Worm (Caenorhabditis elegans) whole organism, mixed stage, embryonic: ENCODE results near the gene nhr-211.

Experiments
- M03D4.4 ChIP-seq: sonication (generic microtip); optimal IDR thresholded peaks from 2 replicates; lab custom pipeline; 2017; ENCODE audit warnings: mild to moderate bottlenecking, missing genetic modification characterization, missing compliant biosample characterization
- bed-3 ChIP-seq: fragments of 200-800 bp; sonication (Bioruptor generic); optimal IDR thresholded peaks from 3 replicates; lab custom pipeline; 2018; ENCODE audit warnings: mild to moderate bottlenecking, missing genetic modification characterization, moderate library complexity, missing compliant biosample characterization
- blmp-1 ChIP-seq: fragments of 150-350 bp; optimal IDR thresholded peaks from 2 replicates; lab custom pipeline; 2014; ENCODE audit warnings: missing biosample characterization, missing genetic modification characterization
- ceh-39 ChIP-seq: fragments of 150-350 bp; optimal IDR thresholded peaks from 2 replicates; lab custom pipeline; 2014; ENCODE audit warnings: missing biosample characterization, missing genetic modification characterization
- ceh-43 ChIP-seq: fragments of 200-800 bp; sonication (Bioruptor generic); optimal IDR thresholded peaks from 2 replicates; lab custom pipeline; 2018; ENCODE audit warnings: mild to moderate bottlenecking, missing genetic modification characterization, moderate library complexity, missing compliant biosample characterization
- ceh-83 ChIP-seq: fragments of 200-800 bp; sonication (Bioruptor generic); optimal IDR thresholded peaks from 2 replicates; lab custom pipeline; 2018; ENCODE audit warnings: mild to moderate bottlenecking, missing genetic modification characterization, missing compliant biosample characterization
- ces-1 ChIP-seq: fragments of 150-350 bp; optimal IDR thresholded peaks from 2 replicates; lab custom pipeline; 2014; ENCODE audit warnings: missing biosample characterization, missing genetic modification reagents, missing genetic modification characterization
- cnd-1 ChIP-seq: fragments of 200-800 bp; sonication (Bioruptor generic); optimal IDR thresholded peaks from 2 replicates; lab custom pipeline; 2018; ENCODE audit warnings: mild to moderate bottlenecking, missing genetic modification characterization, missing compliant biosample characterization
- drap-1 ChIP-seq: fragments of 200-800 bp; sonication (Bioruptor generic); optimal IDR thresholded peaks from 3 replicates; lab custom pipeline; 2018; ENCODE audit warnings: mild to moderate bottlenecking, missing genetic modification characterization, missing compliant biosample characterization
- elt-1 ChIP-seq: sonication (generic microtip); optimal IDR thresholded peaks from 2 replicates; lab custom pipeline; 2017; ENCODE audit warnings: missing genetic modification characterization, mild to moderate bottlenecking, missing compliant biosample characterization, antibody characterized with exemption, moderate library complexity, borderline replicate concordance; ENCODE audit not compliant: insufficient read depth
- elt-3 ChIP-seq: fragments of 150-350 bp; optimal IDR thresholded peaks from 2 replicates; lab custom pipeline; 2014; ENCODE audit warnings: missing biosample characterization, missing genetic modification characterization
- flh-1 ChIP-seq: fragments of 200-800 bp; sonication (Bioruptor generic); optimal IDR thresholded peaks from 2 replicates; lab custom pipeline; 2018; ENCODE audit warnings: mild to moderate bottlenecking, missing genetic modification characterization, moderate library complexity, missing compliant biosample characterization
- ham-2 ChIP-seq: fragments of 200-800 bp; sonication (Bioruptor generic); optimal IDR thresholded peaks from 2 replicates; lab custom pipeline; 2018; ENCODE audit warnings: mild to moderate bottlenecking, missing genetic modification characterization, missing compliant biosample characterization
- hlh-1 ChIP-seq: fragments of 150-350 bp; optimal IDR thresholded peaks from 2 replicates; lab custom pipeline; 2014; ENCODE audit warnings: missing biosample characterization, missing genetic modification reagents, missing genetic modification characterization
- lin-13 ChIP-seq: fragments of 150-350 bp; optimal IDR thresholded peaks from 2 replicates; lab custom pipeline; 2014; ENCODE audit warnings: missing biosample characterization, missing genetic modification characterization
- lin-32 ChIP-seq: fragments of 200-800 bp; sonication (Bioruptor generic); optimal IDR thresholded peaks from 2 replicates; lab custom pipeline; 2018; ENCODE audit warnings: mild to moderate bottlenecking, missing genetic modification characterization, missing compliant biosample characterization
- lsy-2 ChIP-seq: fragments of 150-350 bp; optimal IDR thresholded peaks from 2 replicates; lab custom pipeline; 2014; ENCODE audit warnings: missing biosample characterization, missing genetic modification characterization
- mab-5 ChIP-seq: fragments of 150-350 bp; optimal IDR thresholded peaks from 2 replicates; lab custom pipeline; 2014; ENCODE audit warnings: missing biosample characterization, missing genetic modification characterization
- mep-1 ChIP-seq: fragments of 150-350 bp; optimal IDR thresholded peaks from 2 replicates; lab custom pipeline; 2017; ENCODE audit warnings: missing biosample characterization, missing genetic modification reagents, missing genetic modification characterization, inconsistent platforms
- mls-2 ChIP-seq: sonication (generic microtip); optimal IDR thresholded peaks from 2 replicates; lab custom pipeline; 2016; ENCODE audit warnings: mild to moderate bottlenecking, missing genetic modification characterization, moderate library complexity, missing compliant biosample characterization
- nhr-12 ChIP-seq: fragments of 150-350 bp; optimal IDR thresholded peaks from 2 replicates; lab custom pipeline; 2014; ENCODE audit warnings: missing biosample characterization, missing genetic modification characterization
- nhr-2 ChIP-seq: fragments of 150-350 bp; optimal IDR thresholded peaks from 2 replicates; lab custom pipeline; 2014; ENCODE audit warnings: missing biosample characterization, missing genetic modification characterization
- nhr-237 ChIP-seq: fragments of 150-350 bp; optimal IDR thresholded peaks from 2 replicates; lab custom pipeline; 2014; ENCODE audit warnings: missing biosample characterization, missing genetic modification characterization
- nhr-28 ChIP-seq: fragments of 150-350 bp; optimal IDR thresholded peaks from 2 replicates; lab custom pipeline; 2014; ENCODE audit warnings: missing biosample characterization, missing genetic modification characterization
- nhr-76 ChIP-seq: sonication (generic microtip); optimal IDR thresholded peaks from 2 replicates; lab custom pipeline; 2017; ENCODE audit warnings: missing biosample characterization, missing genetic modification characterization
- sem-2 ChIP-seq: fragments of 200-800 bp; sonication (Bioruptor generic); optimal IDR thresholded peaks from 2 replicates; lab custom pipeline; 2018; ENCODE audit warnings: mild to moderate bottlenecking, missing genetic modification characterization, missing compliant biosample characterization
- snpc-4 ChIP-seq: fragments of 150-350 bp; optimal IDR thresholded peaks from 2 replicates; lab custom pipeline; 2014; ENCODE audit warnings: missing biosample characterization, missing genetic modification characterization
- sptf-1 ChIP-seq: sonication (generic microtip); optimal IDR thresholded peaks from 2 replicates; lab custom pipeline; 2017; ENCODE audit warnings: mild to moderate bottlenecking, missing genetic modification characterization, moderate library complexity, missing compliant biosample characterization
- tbx-8 ChIP-seq: fragments of 200-800 bp; sonication (Bioruptor generic); optimal IDR thresholded peaks from 2 replicates; lab custom pipeline; 2018; ENCODE audit warnings: mild to moderate bottlenecking, missing genetic modification characterization, moderate library complexity, missing compliant biosample characterization
- unc-120 ChIP-seq: sonication (generic microtip); optimal IDR thresholded peaks from 2 replicates; lab custom pipeline; 2017; ENCODE audit warnings: missing genetic modification characterization, missing compliant biosample characterization; ENCODE audit not compliant: poor library complexity, severe bottlenecking
- unc-39 ChIP-seq: fragments of 150-350 bp; optimal IDR thresholded peaks from 2 replicates; lab custom pipeline; 2014; ENCODE audit warnings: missing biosample characterization, missing genetic modification characterization
- unc-62 ChIP-seq: fragments of 150-350 bp; optimal IDR thresholded peaks from 2 replicates; lab custom pipeline; 2014; ENCODE audit warnings: missing biosample characterization, missing genetic modification reagents, missing genetic modification characterization
- zip-8 ChIP-seq: fragments of 150-350 bp; optimal IDR thresholded peaks from 2 replicates; lab custom pipeline; 2014; ENCODE audit warnings: missing biosample characterization, missing genetic modification characterization

The nhr-211 gene

ce11 chrV:497399-497798 is 10.6 kb downstream of the nhr-211 start, which contains the start of gene T01G6.1:
Gene T01G6.1, plus strand, starts transcription at chrV:497699.
- TF ChIP-seq mep-1 (tag; lab: Kevin White, UChicago), result no peak
- no peak for TF ChIP-seq nhr-28 (tag; lab: Kevin White, UChicago)
- TF ChIP-seq ces-1, result no peak
- TF ChIP-seq ceh-43 (GFP tag; lab: Kevin White, UChicago), result no peak

ce11 chrV:500535-500934 is 13.8 kb downstream of the nhr-211 start:
- TF ChIP-seq lin-32 (no peak), ceh-83 (GFP tag; lab: Kevin White, UChicago) (no peak), M03D4.4 (tag; lab: Kevin White, UChicago) (no peak), zip-8 (no peak), drap-1 (no peak), mep-1 (tag; lab: Kevin White, UChicago) (no peak), tbx-8 (GFP tag; lab: Kevin White, UChicago) (no peak), unc-120 (no peak), nhr-28 (tag; lab: Kevin White, UChicago) (no peak), sptf-1 (tag; lab: Kevin White, UChicago) (no peak), ceh-39 (tag; lab: Kevin White, UChicago) (no peak), hlh-1 (tag; lab: Kevin White, UChicago) (no peak), elt-3 (tag; lab: Kevin White, UChicago) (no peak), mab-5 (no peak), lsy-2 (tag; lab: Kevin White, UChicago) (no peak), nhr-237 (no peak), nhr-76 (tag; lab: Kevin White, UChicago) (no peak)

ce11 chrV:501230-501629 is 14.4 kb downstream of the nhr-211 start, which contains the start of gene str-256:
Gene str-256, minus strand, starts transcription at chrV:501330.
- no peak for TF ChIP-seq flh-1 (GFP tag; lab: Kevin White, UChicago)
- TF ChIP-seq lsy-2 (tag; lab: Kevin White, UChicago), result no peak
- TF ChIP-seq nhr-12 (tag; lab: Kevin White, UChicago), result no peak
- TF ChIP-seq nhr-2 (tag; lab: Kevin White, UChicago), result no peak
- no peak for TF ChIP-seq sem-2 (GFP tag; lab: Kevin White, UChicago)
- no peak for TF ChIP-seq snpc-4 (tag; lab: Kevin White, UChicago)
- TF ChIP-seq elt-3 (tag; lab: Kevin White, UChicago), result no peak

ce11 chrV:502803-503273 is 16.1 kb downstream of the nhr-211 start, which contains the start of gene T01G6.10:
Gene T01G6.10, minus strand, starts transcription at chrV:503223.
- TF ChIP-seq ces-1 (no peak), elt-1 (tag; lab: Kevin White, UChicago) (no peak), unc-120 (no peak), unc-62 (GFP tag; lab: Kevin White, UChicago) (no peak), mls-2 (tag; lab: Kevin White, UChicago) (no peak), M03D4.4 (tag; lab: Kevin White, UChicago) (no peak), mab-5 (no peak), ham-2 (GFP tag; lab: Kevin White, UChicago) (no peak), lin-13 (tag; lab: Kevin White, UChicago) (no peak), nhr-12 (tag; lab: Kevin White, UChicago) (no peak), nhr-76 (tag; lab: Kevin White, UChicago) (no peak), zip-8 (no peak), ceh-83 (GFP tag; lab: Kevin White, UChicago) (no peak), blmp-1 (tag; lab: Kevin White, UChicago) (no peak), lsy-2 (tag; lab: Kevin White, UChicago) (no peak), unc-39 (tag; lab: Kevin White, UChicago) (no peak), elt-3 (tag; lab: Kevin White, UChicago) (no peak), bed-3 (GFP tag; lab: Kevin White, UChicago) (no peak), cnd-1 (tag; lab: Kevin White, UChicago) (no peak), hlh-1 (tag; lab: Kevin White, UChicago) (no peak)
- TF ChIP-seq, all 35 proteins: peak for 0
